Worm (Caenorhabditis elegans) whole organism, mixed stage, embryonic: ENCODE results near the gene nep-3.

Experiments
- ceh-39 ChIP-seq: fragments of 150-350 bp; optimal IDR thresholded peaks from 2 replicates; lab custom pipeline; 2014; ENCODE audit warnings: missing biosample characterization, missing genetic modification characterization
- lin-13 ChIP-seq: fragments of 150-350 bp; optimal IDR thresholded peaks from 2 replicates; lab custom pipeline; 2014; ENCODE audit warnings: missing biosample characterization, missing genetic modification characterization
- nhr-2 ChIP-seq: fragments of 150-350 bp; optimal IDR thresholded peaks from 2 replicates; lab custom pipeline; 2014; ENCODE audit warnings: missing biosample characterization, missing genetic modification characterization
- nhr-237 ChIP-seq: fragments of 150-350 bp; optimal IDR thresholded peaks from 2 replicates; lab custom pipeline; 2014; ENCODE audit warnings: missing biosample characterization, missing genetic modification characterization
- nhr-76 ChIP-seq: sonication (generic microtip); optimal IDR thresholded peaks from 2 replicates; lab custom pipeline; 2017; ENCODE audit warnings: missing biosample characterization, missing genetic modification characterization
- pha-4 ChIP-seq: fragments of 150-350 bp; optimal IDR thresholded peaks from 2 replicates; lab custom pipeline; 2018; ENCODE audit warnings: missing biosample characterization, missing genetic modification reagents, missing genetic modification characterization
- unc-62 ChIP-seq: fragments of 150-350 bp; optimal IDR thresholded peaks from 2 replicates; lab custom pipeline; 2014; ENCODE audit warnings: missing biosample characterization, missing genetic modification reagents, missing genetic modification characterization

DNA sequence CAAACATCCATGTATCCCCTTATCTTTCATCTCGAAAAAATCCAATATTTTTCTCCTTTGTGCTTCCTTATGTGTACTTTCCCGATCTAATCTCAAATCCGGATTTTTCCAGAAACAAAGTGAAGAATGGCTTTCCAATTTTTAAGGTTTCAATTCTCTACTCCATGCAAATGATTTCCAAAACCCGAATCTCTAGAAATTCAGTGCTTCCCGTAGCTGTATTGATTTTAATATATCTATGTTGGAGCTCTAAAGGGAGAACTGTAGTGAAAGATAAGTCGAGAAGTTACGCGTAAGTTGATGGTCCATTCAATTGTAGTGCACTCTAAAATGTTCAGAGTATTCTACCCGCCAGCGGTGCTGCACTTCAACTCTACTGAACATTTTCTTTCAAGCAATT, 37.5 kb downstream of the nep-3 start, which contains the start of gene C17A2.4:
- TF ChIP-seq lin-13 (tag; lab: Kevin White, UChicago) = no peak
- no peak for TF ChIP-seq nhr-2 (tag; lab: Kevin White, UChicago)
- no peak for TF ChIP-seq ceh-39 (tag; lab: Kevin White, UChicago)
- TF ChIP-seq nhr-237 (tag; lab: Kevin White, UChicago) = no peak
- TF ChIP-seq nhr-76 = no peak
- no peak for TF ChIP-seq unc-62 (GFP tag; lab: Kevin White, UChicago)
- TF ChIP-seq pha-4 (tag; lab: Kevin White, UChicago) = no peak
